Worm (Caenorhabditis elegans) whole organism, midembryonic: ENCODE results near the gene F13A2.5.

Source experiments
- T22C8.4 ChIP-seq: fragments of 200-800 bp; sonication (Bioruptor generic); IDR thresholded peaks from 2 replicates; pipeline ENCODE4 v1.3.6; 2022; ENCODE audit warnings: missing genetic modification characterization, missing compliant biosample characterization
- cog-1 ChIP-seq: sonication (generic microtip); optimal IDR thresholded peaks from 2 replicates; lab custom pipeline; 2016; ENCODE audit warnings: missing genetic modification characterization, missing compliant biosample characterization
- flt-1 ChIP-seq: fragments of 200-800 bp; sonication (Bioruptor generic); IDR thresholded peaks from 2 replicates; pipeline ENCODE4 v1.3.6; 2022; ENCODE audit warnings: missing genetic modification characterization, missing compliant biosample characterization
- klf-2 ChIP-seq: fragments of 200-800 bp; sonication (Bioruptor generic); conservative IDR thresholded peaks from 2 replicates; pipeline ENCODE4 v1.3.6; 2022; ENCODE audit warnings: missing genetic modification reagents, missing genetic modification characterization, missing compliant biosample characterization
- med-1 ChIP-seq: sonication (generic microtip); optimal IDR thresholded peaks from 2 replicates; lab custom pipeline; 2017; ENCODE audit warnings: missing genetic modification characterization, mild to moderate bottlenecking, missing compliant biosample characterization, antibody characterized with exemption, missing genetic modification reagents; ENCODE audit not compliant: insufficient read depth
- ref-1 ChIP-seq: fragments of 200-800 bp; sonication (Bioruptor generic); conservative IDR thresholded peaks from 2 replicates; pipeline ENCODE4 v1.3.6; 2022; ENCODE audit warnings: missing genetic modification reagents, missing genetic modification characterization, missing compliant biosample characterization
- tab-1 ChIP-seq: fragments of 200-800 bp; sonication (Bioruptor generic); IDR thresholded peaks from 2 replicates; pipeline ENCODE4 v1.3.6; 2022; ENCODE audit warnings: missing genetic modification characterization, missing compliant biosample characterization
- ztf-23 ChIP-seq: fragments of 200-800 bp; sonication (Bioruptor generic); IDR thresholded peaks from 2 replicates; pipeline ENCODE4 v1.3.6; 2022; ENCODE audit warnings: missing genetic modification reagents, missing genetic modification characterization, missing compliant biosample characterization
- ztf-29 ChIP-seq: fragments of 200-800 bp; sonication (Bioruptor generic); IDR thresholded peaks from 2 replicates; pipeline ENCODE4 v1.3.6; 2022; ENCODE audit warnings: missing genetic modification reagents, missing genetic modification characterization, missing compliant biosample characterization

Gene F13A2.5

ce11 chrV:4361505-4361904, 40.3 kb downstream of the F13A2.5 start, which contains the start of gene F32D1.3:
Gene F32D1.3, minus strand, starts transcription at chrV:4361569.
- TF ChIP-seq flt-1 (no peak), T22C8.4 (GFP tag; lab: Robert Waterston, UW) (no peak), klf-2 (GFP tag; lab: Robert Waterston, UW) (no peak), ztf-23 (GFP tag; lab: Robert Waterston, UW) (no peak), ztf-29 (GFP tag; lab: Robert Waterston, UW) (no peak), cog-1 (tag; lab: Kevin White, UChicago) (no peak), med-1 (GFP tag; lab: Kevin White, UChicago) (no peak), ref-1 (GFP tag; lab: Robert Waterston, UW) (no peak), tab-1 (GFP tag; lab: Robert Waterston, UW) (no peak)

DNA sequence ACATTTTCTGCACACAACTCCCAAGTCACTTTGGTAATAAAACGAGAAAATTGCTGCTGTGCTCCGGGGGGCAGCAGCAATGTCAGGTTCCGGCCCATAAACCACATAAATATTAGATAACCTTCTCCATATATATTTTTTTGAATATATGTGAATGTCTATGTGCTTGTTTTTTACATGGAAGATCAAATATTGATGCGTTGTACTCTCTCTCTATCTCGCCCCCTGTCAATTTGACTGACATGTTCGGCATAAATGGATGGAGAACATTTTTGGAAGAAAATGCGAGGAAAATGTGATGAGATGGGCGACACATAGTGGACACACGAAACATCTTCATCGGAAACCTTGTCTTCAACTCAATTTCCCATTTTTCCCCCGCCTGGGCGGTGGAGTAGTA, 41.7 kb downstream of the F13A2.5 start:
- no peak for TF ChIP-seq T22C8.4 (GFP tag; lab: Robert Waterston, UW)

DNA sequence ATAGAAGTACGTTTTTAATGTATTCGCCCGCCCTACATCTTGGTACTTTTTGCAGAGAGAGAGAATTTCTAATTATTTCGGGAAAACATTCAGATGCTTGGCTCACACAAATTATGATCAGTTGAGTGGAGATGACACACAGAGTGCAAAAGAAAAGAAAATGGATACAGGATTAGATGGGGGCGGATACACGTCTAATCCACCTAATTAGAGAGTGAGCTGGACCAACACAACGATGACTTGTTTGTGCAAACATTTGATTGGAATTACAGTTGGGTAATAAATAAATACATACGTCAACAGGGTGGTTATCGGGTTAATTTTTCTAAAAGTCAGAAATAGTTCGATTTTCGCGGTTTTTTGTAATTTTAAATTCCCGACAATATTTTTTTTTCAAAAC, 42.6 kb downstream of the F13A2.5 start:
- TF ChIP-seq ztf-29 (GFP tag; lab: Robert Waterston, UW) (no peak), T22C8.4 (GFP tag; lab: Robert Waterston, UW) (no peak), ref-1 (GFP tag; lab: Robert Waterston, UW) (no peak), tab-1 (GFP tag; lab: Robert Waterston, UW) (no peak), flt-1 (no peak), med-1 (GFP tag; lab: Kevin White, UChicago) (no peak), cog-1 (tag; lab: Kevin White, UChicago) (no peak), ztf-23 (GFP tag; lab: Robert Waterston, UW) (no peak), klf-2 (GFP tag; lab: Robert Waterston, UW) (no peak)

DNA sequence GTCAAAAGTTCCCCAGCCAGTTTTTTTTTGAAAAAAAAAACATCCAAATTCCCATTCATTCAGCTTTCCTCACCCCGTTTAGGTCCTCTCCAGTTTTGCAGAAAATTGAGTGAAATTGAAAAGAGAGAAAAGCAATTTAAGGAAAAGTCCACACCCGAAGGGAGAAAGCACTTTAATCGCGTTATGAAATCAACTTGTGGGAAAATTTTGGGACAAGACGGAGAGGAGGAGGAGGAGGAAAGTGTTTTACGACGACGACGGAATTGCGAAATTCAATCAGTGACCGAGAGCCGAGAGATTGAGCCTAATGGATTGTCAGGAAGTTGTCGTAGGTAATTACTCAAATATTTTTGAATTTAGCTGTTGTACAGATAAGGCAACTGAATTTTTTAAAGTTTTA, 44.4 kb downstream of the F13A2.5 start:
- TF ChIP-seq klf-2 (GFP tag; lab: Robert Waterston, UW) (no peak), cog-1 (tag; lab: Kevin White, UChicago) (peak; percentile 11), med-1 (GFP tag; lab: Kevin White, UChicago) (no peak), ztf-29 (GFP tag; lab: Robert Waterston, UW) (no peak), ztf-23 (GFP tag; lab: Robert Waterston, UW) (no peak)

- TF ChIP-seq klf-2 (GFP tag; lab: Robert Waterston, UW), result no peak
- TF ChIP-seq flt-1, result no peak
- TF ChIP-seq ztf-29 (GFP tag; lab: Robert Waterston, UW), result no peak
- TF ChIP-seq med-1 (GFP tag; lab: Kevin White, UChicago), result no peak
- TF ChIP-seq ref-1 (GFP tag; lab: Robert Waterston, UW), result no peak
- TF ChIP-seq cog-1 (tag; lab: Kevin White, UChicago), result no peak
- TF ChIP-seq tab-1 (GFP tag; lab: Robert Waterston, UW), result no peak
Measured at ce11 chrV:4356047-4356612, 45.6 kb downstream of the F13A2.5 start.
